Fruit fly (Drosophila melanogaster) whole organism, embryonic: Measurements from ENCODE around the gene Nup37.

Experiments
- B-H1 ChIP-seq: fragments of 200-800 bp; sonication (Bioruptor generic); IDR thresholded peaks from 3 replicates; pipeline ENCODE4 v1.3.6; 2022; ENCODE audit warnings: missing biosample characterization, missing genetic modification characterization
- B-H2 ChIP-seq: fragments of 200-800 bp; sonication (Bioruptor generic); optimal IDR thresholded peaks from 2 replicates; lab custom pipeline; 2018; ENCODE audit warnings: missing biosample characterization, mild to moderate bottlenecking, missing genetic modification characterization
- Bteb2 ChIP-seq: fragments of 200-800 bp; sonication (Bioruptor generic); optimal IDR thresholded peaks from 2 replicates; lab custom pipeline; 2016; ENCODE audit warnings: missing biosample characterization, missing genetic modification characterization
- CG10209 ChIP-seq: fragments of 200-800 bp; sonication (Bioruptor generic); optimal IDR thresholded peaks from 3 replicates; lab custom pipeline; 2017; ENCODE audit warnings: missing biosample characterization, mild to moderate bottlenecking, missing genetic modification characterization, missing genetic modification reagents
- CG10274 ChIP-seq: fragments of 200-800 bp; sonication (Bioruptor generic); optimal IDR thresholded peaks from 3 replicates; lab custom pipeline; 2017; ENCODE audit warnings: missing biosample characterization, mild to moderate bottlenecking, missing genetic modification characterization
- CG10543 ChIP-seq: fragments of 200-800 bp; sonication (Bioruptor generic); optimal IDR thresholded peaks from 3 replicates; lab custom pipeline; 2017; ENCODE audit warnings: missing biosample characterization, mild to moderate bottlenecking, missing genetic modification characterization, moderate library complexity
- CG11695 ChIP-seq: fragments of 200-800 bp; sonication (Bioruptor generic); IDR thresholded peaks from 3 replicates; pipeline ENCODE4 v1.3.6; 2022; ENCODE audit warnings: missing biosample characterization, missing genetic modification characterization
- CG12299 ChIP-seq: fragments of 200-800 bp; sonication (Bioruptor generic); optimal IDR thresholded peaks from 2 replicates; lab custom pipeline; 2018; ENCODE audit warnings: missing biosample characterization, mild to moderate bottlenecking, missing genetic modification characterization
- CG14014 ChIP-seq: fragments of 200-800 bp; sonication (Bioruptor generic); IDR thresholded peaks from 2 replicates; pipeline ENCODE4 v1.3.6; 2022; ENCODE audit warnings: missing biosample characterization, missing genetic modification characterization
- CG1647 ChIP-seq: fragments of 200-800 bp; sonication (Bioruptor generic); optimal IDR thresholded peaks from 3 replicates; lab custom pipeline; 2016; ENCODE audit warnings: missing biosample characterization, missing genetic modification characterization
- CG18262 ChIP-seq: fragments of 200-800 bp; optimal IDR thresholded peaks from 3 replicates; lab custom pipeline; 2019; ENCODE audit warnings: missing biosample characterization, mild to moderate bottlenecking, missing genetic modification characterization, moderate library complexity
- CG3065 ChIP-seq: fragments of 200-800 bp; sonication (Bioruptor generic); optimal IDR thresholded peaks from 2 replicates; lab custom pipeline; 2016; ENCODE audit warnings: missing biosample characterization, missing genetic modification characterization
- CG32767 ChIP-seq: fragments of 200-800 bp; sonication (Bioruptor generic); IDR thresholded peaks from 2 replicates; pipeline ENCODE4 v1.3.6; 2022; ENCODE audit warnings: missing biosample characterization, missing genetic modification characterization
- CG32772 ChIP-seq: fragments of 200-800 bp; sonication (Bioruptor generic); IDR thresholded peaks from 2 replicates; pipeline ENCODE4 v1.3.6; 2022; ENCODE audit warnings: missing biosample characterization, missing genetic modification characterization
- CG34224 ChIP-seq: fragments of 200-800 bp; sonication (Bioruptor generic); IDR thresholded peaks from 3 replicates; pipeline ENCODE4 v1.3.6; 2022; ENCODE audit warnings: missing biosample characterization, missing genetic modification characterization; ENCODE audit not compliant: partially characterized antibody
- CG3838 ChIP-seq: fragments of 200-800 bp; sonication (Bioruptor generic); optimal IDR thresholded peaks from 3 replicates; lab custom pipeline; 2016; ENCODE audit warnings: missing biosample characterization, missing genetic modification characterization
- CG4282 ChIP-seq: fragments of 200-800 bp; sonication (Bioruptor generic); optimal IDR thresholded peaks from 2 replicates; lab custom pipeline; 2016; ENCODE audit warnings: missing biosample characterization, missing genetic modification characterization
- CG6254 ChIP-seq: fragments of 200-800 bp; sonication (Bioruptor generic); optimal IDR thresholded peaks from 3 replicates; lab custom pipeline; 2017; ENCODE audit warnings: mild to moderate bottlenecking, missing biosample characterization, missing genetic modification reagents, missing genetic modification characterization
- CG7271 ChIP-seq: fragments of 200-800 bp; sonication (Bioruptor generic); optimal IDR thresholded peaks from 2 replicates; lab custom pipeline; 2018; ENCODE audit warnings: missing biosample characterization, mild to moderate bottlenecking, missing genetic modification characterization, moderate library complexity
- CG7745 ChIP-seq: fragments of 200-800 bp; sonication (Bioruptor generic); optimal IDR thresholded peaks from 2 replicates; lab custom pipeline; 2018; ENCODE audit warnings: missing biosample characterization, mild to moderate bottlenecking, missing genetic modification characterization, moderate library complexity
- CG7963 ChIP-seq: fragments of 200-800 bp; sonication (Bioruptor generic); IDR thresholded peaks from 3 replicates; pipeline ENCODE4 v1.3.6; 2022; ENCODE audit warnings: missing biosample characterization, missing genetic modification characterization; ENCODE audit not compliant: partially characterized antibody
- CG8478 ChIP-seq: fragments of >200 bp; optimal IDR thresholded peaks from 2 replicates; lab custom pipeline; 2018
- CG8924 ChIP-seq: fragments of 200-800 bp; optimal IDR thresholded peaks from 3 replicates; lab custom pipeline; 2019; ENCODE audit warnings: missing biosample characterization, mild to moderate bottlenecking, missing genetic modification characterization, moderate library complexity
- D19B ChIP-seq: fragments of 200-800 bp; sonication (Bioruptor generic); optimal IDR thresholded peaks from 2 replicates; lab custom pipeline; 2017; ENCODE audit warnings: missing biosample characterization, mild to moderate bottlenecking, missing genetic modification characterization
- Dip3 ChIP-seq: fragments of 200-800 bp; sonication (Bioruptor generic); optimal IDR thresholded peaks from 3 replicates; lab custom pipeline; 2016; ENCODE audit warnings: missing biosample characterization, missing genetic modification characterization
- Dref ChIP-seq: fragments of 200-800 bp; sonication (Bioruptor generic); IDR thresholded peaks from 2 replicates; pipeline ENCODE4 v1.3.6; 2022; ENCODE audit warnings: missing biosample characterization, missing genetic modification characterization
- E2f1 ChIP-seq: fragments of 200-800 bp; sonication (Bioruptor generic); IDR thresholded peaks from 2 replicates; pipeline ENCODE4 v1.3.6; 2022; ENCODE audit warnings: missing biosample characterization, missing genetic modification characterization
- ERR ChIP-seq: fragments of 200-800 bp; sonication (Bioruptor generic); optimal IDR thresholded peaks from 2 replicates; lab custom pipeline; 2016; ENCODE audit warnings: missing biosample characterization, missing genetic modification characterization
- GATAe ChIP-seq: fragments of 200-800 bp; sonication (Bioruptor generic); conservative IDR thresholded peaks from 2 replicates; pipeline ENCODE4 v1.3.6; 2022; ENCODE audit warnings: missing biosample characterization, missing genetic modification characterization
- MTF-1 ChIP-seq: fragments of 200-800 bp; sonication (Bioruptor generic); optimal IDR thresholded peaks from 2 replicates; lab custom pipeline; 2018; ENCODE audit warnings: missing biosample characterization, mild to moderate bottlenecking, missing genetic modification characterization, borderline replicate concordance
- Nf-YB ChIP-seq: fragments of 200-800 bp; sonication (Bioruptor generic); optimal IDR thresholded peaks from 3 replicates; lab custom pipeline; 2019; ENCODE audit warnings: missing biosample characterization, mild to moderate bottlenecking, missing genetic modification characterization, moderate library complexity
- Opbp ChIP-seq: fragments of 200-800 bp; sonication (Bioruptor generic); IDR thresholded peaks from 3 replicates; pipeline ENCODE4 v1.3.6; 2022; ENCODE audit warnings: missing biosample characterization, missing genetic modification characterization; ENCODE audit not compliant: partially characterized antibody
- Stat92E ChIP-seq, 3 experiments: fragments of >200 bp in 2 of 3; fragments of 200-800 bp in 1 of 3; sonication (Bioruptor generic) in 1 of 3; optimal IDR thresholded peaks; 2 replicates each; lab custom pipeline; 2017 to 2019; ENCODE audit warnings: missing biosample characterization in 3 of 3, missing genetic modification characterization in 3 of 3, mild to moderate bottlenecking in 1 of 3, moderate library complexity in 1 of 3
- amos ChIP-seq: fragments of 200-800 bp; sonication (Bioruptor generic); IDR thresholded peaks from 2 replicates; pipeline ENCODE4 v1.3.6; 2022; ENCODE audit warnings: missing biosample characterization, missing genetic modification characterization; ENCODE audit not compliant: partially characterized antibody
- ash1 ChIP-seq: fragments of 200-800 bp; sonication (Bioruptor generic); optimal IDR thresholded peaks from 2 replicates; lab custom pipeline; 2018; ENCODE audit warnings: missing biosample characterization, mild to moderate bottlenecking, missing genetic modification characterization
- bigmax ChIP-seq: fragments of 200-800 bp; sonication (Bioruptor generic); optimal IDR thresholded peaks from 2 replicates; lab custom pipeline; 2018; ENCODE audit warnings: missing biosample characterization, mild to moderate bottlenecking, missing genetic modification characterization
- dmrt99B ChIP-seq: fragments of 200-800 bp; sonication (Bioruptor generic); optimal IDR thresholded peaks from 2 replicates; lab custom pipeline; 2018; ENCODE audit warnings: missing biosample characterization, mild to moderate bottlenecking, missing genetic modification characterization, moderate library complexity
- fd96Cb ChIP-seq: fragments of 200-800 bp; sonication (Bioruptor generic); optimal IDR thresholded peaks from 2 replicates; lab custom pipeline; 2018; ENCODE audit warnings: missing biosample characterization, mild to moderate bottlenecking, missing genetic modification characterization, moderate library complexity
- gem ChIP-seq: fragments of 200-800 bp; sonication (Bioruptor generic); optimal IDR thresholded peaks from 2 replicates; lab custom pipeline; 2019; ENCODE audit warnings: missing biosample characterization, mild to moderate bottlenecking, missing genetic modification characterization, moderate library complexity
- insv ChIP-seq, 2 experiments: fragments of 200-800 bp; sonication (Bioruptor generic); optimal IDR thresholded peaks; 3 replicates each; lab custom pipeline; 2016 to 2018; ENCODE audit warnings: missing biosample characterization in 2 of 2, missing genetic modification characterization in 2 of 2
- luna ChIP-seq: fragments of 200-800 bp; sonication (Bioruptor generic); optimal IDR thresholded peaks from 2 replicates; lab custom pipeline; 2016; ENCODE audit warnings: missing biosample characterization, missing genetic modification characterization
- pan ChIP-seq, 4 experiments: fragments of >200 bp in 3 of 4; fragments of 200-800 bp in 1 of 4; sonication (Bioruptor generic) in 1 of 4; optimal IDR thresholded peaks in 3 of 4; IDR thresholded peaks in 1 of 4; 2 replicates each; pipeline versions ENCODE4 v1.3.6 to Lab custom; 2017 to 2022; ENCODE audit warnings: missing biosample characterization in 2 of 4, missing genetic modification characterization in 2 of 4, mixed read lengths in 1 of 4
- pita ChIP-seq: fragments of 200-800 bp; sonication (Bioruptor generic); optimal IDR thresholded peaks from 2 replicates; lab custom pipeline; 2017; ENCODE audit warnings: missing biosample characterization, mild to moderate bottlenecking, missing genetic modification characterization
- sd ChIP-seq: fragments of 200-800 bp; sonication (Bioruptor generic); optimal IDR thresholded peaks from 3 replicates; lab custom pipeline; 2018; ENCODE audit warnings: missing biosample characterization, mild to moderate bottlenecking, missing genetic modification characterization, moderate library complexity
- sim ChIP-seq: fragments of 200-800 bp; sonication (Bioruptor generic); IDR thresholded peaks from 2 replicates; pipeline ENCODE4 v1.3.6; 2022; ENCODE audit warnings: missing biosample characterization, missing genetic modification characterization
- sna ChIP-seq: fragments of 200-800 bp; sonication (Bioruptor generic); IDR thresholded peaks from 2 replicates; pipeline ENCODE4 v1.3.6; 2022; ENCODE audit warnings: missing biosample characterization, missing genetic modification characterization; ENCODE audit not compliant: partially characterized antibody
- stwl ChIP-seq: fragments of 200-800 bp; sonication (Bioruptor generic); optimal IDR thresholded peaks from 3 replicates; lab custom pipeline; 2018; ENCODE audit warnings: missing biosample characterization, mild to moderate bottlenecking, missing genetic modification characterization, moderate library complexity
- tna ChIP-seq: fragments of 200-800 bp; sonication (Bioruptor generic); IDR thresholded peaks from 2 replicates; pipeline ENCODE4 v1.3.6; 2022; ENCODE audit warnings: missing biosample characterization, missing genetic modification characterization; ENCODE audit not compliant: partially characterized antibody
- zfh1 ChIP-seq: fragments of 200-800 bp; sonication (Bioruptor generic); IDR thresholded peaks from 3 replicates; pipeline ENCODE4 v1.3.6; 2022; ENCODE audit warnings: missing biosample characterization, missing genetic modification characterization

The Nup37 gene

dm6 chr3R:25247379-25247869, at the start of gene Nup37, which contains the start of gene RpS27 (continued):
- TF ChIP-seq sd (peak; percentile 83), Dref (GFP tag; lab: Robert Waterston, UW) (peak; percentile 59), zfh1 (GFP tag; lab: Robert Waterston, UW) (peak; percentile 98), CG10209 (GFP tag; lab: Kevin White, UChicago) (peak; percentile 99), CG11695 (GFP tag; lab: Robert Waterston, UW) (peak; percentile 89), Nf-YB (GFP tag; lab: Kevin White, UChicago) (peak; percentile 84), CG32772 (peak; percentile 96), CG1647 (peak; percentile 98), Bteb2 (GFP tag; lab: Kevin White, UChicago) (peak; percentile 97), insv (GFP tag; optimal IDR thresholded peaks at IDR 0.05; lab: Kevin White, UChicago) (peak in 1 of 2 experiments; percentile 87), CG10543 (peak; percentile 100), dmrt99B (tag; lab: Kevin White, UChicago) (peak; percentile 91), gem (peak; percentile 91), D19B (GFP tag; lab: Kevin White, UChicago) (peak; percentile 94), pan (optimal IDR thresholded peaks at IDR 0.05; lab: Kevin White, UChicago) (no peak), pan (GFP tag; optimal IDR thresholded peaks at IDR 0.05 in 1 of 2, IDR thresholded peaks at IDR 0.05 in 1 of 2) (peak in 1 of 2 experiments; percentile 97), CG3065 (GFP tag; lab: Kevin White, UChicago) (peak; percentile 98), Opbp (GFP tag; lab: Robert Waterston, UW) (peak; percentile 100), pita (GFP tag; lab: Kevin White, UChicago) (no peak), sna (no peak), Dip3 (GFP tag; lab: Kevin White, UChicago) (peak; percentile 98), Stat92E (GFP tag; optimal IDR thresholded peaks at IDR 0.05; lab: Kevin White, UChicago) (peak in 1 of 3 experiments; percentile 82), ERR (GFP tag; lab: Kevin White, UChicago) (peak; percentile 90), bigmax (GFP tag; lab: Kevin White, UChicago) (peak; percentile 86), CG18262 (tag; lab: Kevin White, UChicago) (peak; percentile 91), CG7963 (GFP tag; lab: Robert Waterston, UW) (no peak), CG12299 (tag; lab: Kevin White, UChicago) (peak; percentile 93), CG7745 (tag; lab: Kevin White, UChicago) (peak; percentile 83), luna (peak; percentile 98), MTF-1 (GFP tag; lab: Kevin White, UChicago) (peak; percentile 99), GATAe (peak; percentile 87), E2f1 (GFP tag; lab: Robert Waterston, UW) (peak; percentile 94), CG14014 (GFP tag; lab: Robert Waterston, UW) (peak; percentile 95), stwl (tag; lab: Kevin White, UChicago) (peak; percentile 95), B-H1 (GFP tag; lab: Robert Waterston, UW) (peak; percentile 90), tna (GFP tag; lab: Robert Waterston, UW) (no peak), ash1 (GFP tag; lab: Kevin White, UChicago) (peak; percentile 99), CG7271 (peak; percentile 99), amos (GFP tag; lab: Robert Waterston, UW) (peak; percentile 41; the same call in 1 of the 2 replicates), CG8924 (tag; lab: Kevin White, UChicago) (peak; percentile 93), fd96Cb (peak; percentile 91), CG10274 (GFP tag; lab: Kevin White, UChicago) (peak; percentile 96), CG6254 (GFP tag; lab: Kevin White, UChicago) (peak; percentile 89), B-H2 (GFP tag; lab: Kevin White, UChicago) (peak; percentile 100), CG8478 (lab: Kevin White, UChicago) (no peak), CG3838 (GFP tag; lab: Kevin White, UChicago) (peak; percentile 98), CG4282 (GFP tag; lab: Kevin White, UChicago) (peak; percentile 97), CG32767 (GFP tag; lab: Robert Waterston, UW) (peak; percentile 80), CG34224 (GFP tag; lab: Robert Waterston, UW) (no peak), sim (GFP tag; lab: Robert Waterston, UW) (peak; percentile 89)
